Fruit fly (Drosophila melanogaster): Measurements from ENCODE around the gene CG7330.

The CG7330 gene

dm6 chr3L:18192858-18193478, 44.2 kb downstream of the CG7330 start (continued):
- TF ChIP-seq CG17328 (GFP tag; IDR thresholded peaks at IDR 0.05) (peak; percentile 76), Hand (GFP tag; optimal IDR thresholded peaks at IDR 0.05) (peak; percentile 21), Ada2b (GFP tag; IDR thresholded peaks at IDR 0.05) (peak; percentile 42; the same call in 1 of the 2 replicates), CG2889 (GFP tag; IDR thresholded peaks at IDR 0.05) (no peak), sug (tag; optimal IDR thresholded peaks at IDR 0.05) (peak; percentile 57), CkIIα-i1 (GFP tag; IDR thresholded peaks at IDR 0.05) (no peak), fd64A (GFP tag; optimal IDR thresholded peaks at IDR 0.05) (no peak), Dip3 (GFP tag; optimal IDR thresholded peaks at IDR 0.05) (no peak), inv (GFP tag; IDR thresholded peaks at IDR 0.05; ENCODE audit: partially characterized antibody) (no peak), Scr (GFP tag; IDR thresholded peaks at IDR 0.05; ENCODE audit: partially characterized antibody) (no peak), CG10654 (GFP tag; optimal IDR thresholded peaks at IDR 0.05) (peak; percentile 65), bab2 (GFP tag; optimal IDR thresholded peaks at IDR 0.05) (no peak), zf30C (GFP tag; optimal IDR thresholded peaks at IDR 0.05) (peak; percentile 94), CG4404 (GFP tag; IDR thresholded peaks at IDR 0.05) (peak; percentile 86), lilli (GFP tag; optimal IDR thresholded peaks at IDR 0.05) (peak; percentile 1), CG3995 (GFP tag; optimal IDR thresholded peaks at IDR 0.05) (no peak), CG12155 (GFP tag; optimal IDR thresholded peaks at IDR 0.05) (peak; percentile 63), Dll (GFP tag; IDR thresholded peaks at IDR 0.05; ENCODE audit: partially characterized antibody) (no peak), Hsf (GFP tag; optimal IDR thresholded peaks at IDR 0.05) (peak; percentile 22), corto (GFP tag; optimal IDR thresholded peaks at IDR 0.05) (peak; percentile 54), CG6765 (GFP tag; optimal IDR thresholded peaks at IDR 0.05) (peak; percentile 0), knrl (GFP tag; IDR thresholded peaks at IDR 0.05; ENCODE audit: partially characterized antibody) (no peak), Nf-YC (tag; optimal IDR thresholded peaks at IDR 0.05) (peak; percentile 40), tap (tag; optimal IDR thresholded peaks at IDR 0.05) (peak; percentile 68), fu2 (GFP tag; optimal IDR thresholded peaks at IDR 0.05) (no peak), CG8944 (GFP tag; optimal IDR thresholded peaks at IDR 0.05) (no peak), CG10431 (GFP tag; optimal IDR thresholded peaks at IDR 0.05) (no peak), CG12659 (GFP tag; optimal IDR thresholded peaks at IDR 0.05) (peak; percentile 68), CG18599 (GFP tag; optimal IDR thresholded peaks at IDR 0.05) (peak; percentile 82), CG18764 (GFP tag; optimal IDR thresholded peaks at IDR 0.05) (no peak), Sox100B (GFP tag; optimal IDR thresholded peaks at IDR 0.05) (peak; percentile 82), slp2 (GFP tag; optimal IDR thresholded peaks at IDR 0.05) (no peak), CG11085 (GFP tag; IDR thresholded peaks at IDR 0.05) (no peak), CG8359 (GFP tag; optimal IDR thresholded peaks at IDR 0.05; ENCODE audit: borderline replicate concordance) (peak; percentile 60), CG15269 (tag; optimal IDR thresholded peaks at IDR 0.05) (peak; percentile 81), CG17912 (GFP tag; optimal IDR thresholded peaks at IDR 0.05) (no peak), stwl (tag; optimal IDR thresholded peaks at IDR 0.05) (peak; percentile 60), insv (GFP tag; optimal IDR thresholded peaks at IDR 0.05) (no peak), CG15696 (tag; optimal IDR thresholded peaks at IDR 0.05) (peak; percentile 94), CG7556 (GFP tag; optimal IDR thresholded peaks at IDR 0.05) (peak; percentile 87), ATbp (GFP tag; optimal IDR thresholded peaks at IDR 0.05) (peak; percentile 64), Sry-δ (GFP tag; optimal IDR thresholded peaks at IDR 0.05) (no peak), CG33213 (GFP tag; optimal IDR thresholded peaks at IDR 0.05) (no peak), CG12942 (GFP tag; optimal IDR thresholded peaks at IDR 0.05) (peak; percentile 43), Ravus (GFP tag; IDR thresholded peaks at IDR 0.05) (peak; percentile 13; the same call in 1 of the 2 replicates), Jarid2 (GFP tag; optimal IDR thresholded peaks at IDR 0.05) (peak; percentile 62), MBD-R2 (GFP tag; IDR thresholded peaks at IDR 0.05) (no peak; the same call in 1 of the 2 replicates), HLH54F (GFP tag; optimal IDR thresholded peaks at IDR 0.05) (no peak), dati (GFP tag; IDR thresholded peaks at IDR 0.05) (no peak), CG10565 (GFP tag; optimal IDR thresholded peaks at IDR 0.05) (no peak)

All from whole organism, embryonic.